Worm (Caenorhabditis elegans) whole organism, late embryonic: Measurements from ENCODE around the gene C17H12.10.

Experiments used
- ama-1 ChIP-seq: fragments of 150-350 bp; optimal IDR thresholded peaks from 2 replicates; lab custom pipeline; 2014
- elt-2 ChIP-seq: sonication (generic microtip); optimal IDR thresholded peaks from 2 replicates; lab custom pipeline; 2016; ENCODE audit warnings: missing genetic modification reagents, missing genetic modification characterization, missing compliant biosample characterization
- lim-6 ChIP-seq: sonication (generic microtip); optimal IDR thresholded peaks from 2 replicates; lab custom pipeline; 2016; ENCODE audit warnings: missing genetic modification characterization, missing compliant biosample characterization
- nfya-1 ChIP-seq: sonication (generic microtip); optimal IDR thresholded peaks from 2 replicates; lab custom pipeline; 2017; ENCODE audit warnings: missing genetic modification characterization, mild to moderate bottlenecking, missing compliant biosample characterization, antibody characterized with exemption, moderate library complexity
- pat-9 ChIP-seq: fragments of 200-800 bp; sonication (Bioruptor generic); optimal IDR thresholded peaks from 2 replicates; lab custom pipeline; 2018; ENCODE audit warnings: mild to moderate bottlenecking, missing genetic modification characterization, moderate library complexity, missing compliant biosample characterization

ce11 chrIV:6803294-6803693 lies 3.3 kb upstream of the C17H12.10 start:
- TF ChIP-seq lim-6 (tag; lab: Kevin White, UChicago) (no peak), elt-2 (tag; lab: Kevin White, UChicago) (no peak), nfya-1 (tag; lab: Kevin White, UChicago) (no peak), ama-1 (lab: Kevin White, UChicago) (no peak), pat-9 (no peak)
